Worm (Caenorhabditis elegans): ENCODE measurements around the gene Y67A10A.7.

- TF ChIP-seq fos-1 (tag; optimal IDR thresholded peaks at IDR 0.05) = no peak
- TF ChIP-seq nhr-237 (tag; optimal IDR thresholded peaks at IDR 0.05) = no peak
- TF ChIP-seq ztf-11 (tag; optimal IDR thresholded peaks at IDR 0.05) = no peak
- TF ChIP-seq zag-1 (tag; optimal IDR thresholded peaks at IDR 0.05) = no peak
- TF ChIP-seq ama-1 (optimal IDR thresholded peaks at IDR 0.05) = no peak
Observed at ce11 chrIV:14394812-14395211, 20.9 kb downstream of the Y67A10A.7 start.

All from whole organism, L4 larva.